Fruit fly (Drosophila melanogaster): ENCODE data around the gene CG31244.

The CG31244 gene

dm6 chr3R:19375923-19376322 lies 22.4 kb downstream of the CG31244 start, which contains the start of gene CG31404:
Gene CG31404, minus strand, starts transcription at chr3R:19376023.
- TF ChIP-seq h (optimal IDR thresholded peaks at IDR 0.05) (no peak), insv (optimal IDR thresholded peaks at IDR 0.05) (no peak), psq (optimal IDR thresholded peaks at IDR 0.05) (no peak), Myc (optimal IDR thresholded peaks at IDR 0.05) (no peak), ttk (optimal IDR thresholded peaks at IDR 0.05) (no peak), Sin3A (optimal IDR thresholded peaks at IDR 0.05) (no peak)

dm6 chr3R:19374689-19375088 lies 23.7 kb downstream of the CG31244 start, which contains the start of gene CG3581:
Gene CG3581, minus strand, starts transcription at chr3R:19374789.
- no peak for TF ChIP-seq Myc (optimal IDR thresholded peaks at IDR 0.05)
- no peak for TF ChIP-seq h (optimal IDR thresholded peaks at IDR 0.05)
- TF ChIP-seq ttk (optimal IDR thresholded peaks at IDR 0.05) = no peak
- TF ChIP-seq psq (optimal IDR thresholded peaks at IDR 0.05) = no peak
- no peak for TF ChIP-seq Sin3A (optimal IDR thresholded peaks at IDR 0.05)
- no peak for TF ChIP-seq insv (optimal IDR thresholded peaks at IDR 0.05)

- TF ChIP-seq ttk (optimal IDR thresholded peaks at IDR 0.05) = no peak
- no peak for TF ChIP-seq psq (optimal IDR thresholded peaks at IDR 0.05)
- TF ChIP-seq insv (optimal IDR thresholded peaks at IDR 0.05) = no peak
- no peak for TF ChIP-seq Sin3A (optimal IDR thresholded peaks at IDR 0.05)
- no peak for TF ChIP-seq h (optimal IDR thresholded peaks at IDR 0.05)
- no peak for TF ChIP-seq Myc (optimal IDR thresholded peaks at IDR 0.05)
Measured at dm6 chr3R:19370693-19371092, 27.7 kb downstream of the CG31244 start.

- TF ChIP-seq Sin3A (optimal IDR thresholded peaks at IDR 0.05) = no peak
- no peak for TF ChIP-seq insv (optimal IDR thresholded peaks at IDR 0.05)
Measured at dm6 chr3R:19369060-19369459, 29.3 kb downstream of the CG31244 start.

dm6 chr3R:19362879-19363278 lies 35.5 kb downstream of the CG31244 start:
- TF ChIP-seq Sin3A (optimal IDR thresholded peaks at IDR 0.05) = no peak
- no peak for TF ChIP-seq psq (optimal IDR thresholded peaks at IDR 0.05)
- no peak for TF ChIP-seq insv (optimal IDR thresholded peaks at IDR 0.05)
- TF ChIP-seq h (optimal IDR thresholded peaks at IDR 0.05) = no peak
- TF ChIP-seq Myc (optimal IDR thresholded peaks at IDR 0.05) = no peak
- no peak for TF ChIP-seq ttk (optimal IDR thresholded peaks at IDR 0.05)

- TF ChIP-seq ttk (optimal IDR thresholded peaks at IDR 0.05) = no peak
- no peak for TF ChIP-seq Myc (optimal IDR thresholded peaks at IDR 0.05)
- TF ChIP-seq h (optimal IDR thresholded peaks at IDR 0.05) = no peak
- TF ChIP-seq psq (optimal IDR thresholded peaks at IDR 0.05) = no peak
- no peak for TF ChIP-seq insv (optimal IDR thresholded peaks at IDR 0.05)
- TF ChIP-seq Sin3A (optimal IDR thresholded peaks at IDR 0.05) = no peak
Measured at dm6 chr3R:19353751-19354150, 44.6 kb downstream of the CG31244 start, which contains the start of gene CG43203. Gene CG43203, plus strand, starts transcription at chr3R:19354051.

dm6 chr3R:19352121-19352520 lies 46.2 kb downstream of the CG31244 start:
- no peak for TF ChIP-seq ttk (optimal IDR thresholded peaks at IDR 0.05)
- TF ChIP-seq h (optimal IDR thresholded peaks at IDR 0.05) = no peak
- TF ChIP-seq psq (optimal IDR thresholded peaks at IDR 0.05) = no peak
- TF ChIP-seq insv (optimal IDR thresholded peaks at IDR 0.05) = no peak
- no peak for TF ChIP-seq Sin3A (optimal IDR thresholded peaks at IDR 0.05)
- TF ChIP-seq Myc (optimal IDR thresholded peaks at IDR 0.05) = no peak

- TF ChIP-seq insv (optimal IDR thresholded peaks at IDR 0.05) (no peak), Myc (optimal IDR thresholded peaks at IDR 0.05) (no peak), Sin3A (optimal IDR thresholded peaks at IDR 0.05) (no peak), psq (optimal IDR thresholded peaks at IDR 0.05) (no peak), ttk (optimal IDR thresholded peaks at IDR 0.05) (no peak), h (optimal IDR thresholded peaks at IDR 0.05) (no peak)
Measured at dm6 chr3R:19350375-19350943, 47.9 kb downstream of the CG31244 start.

dm6 chr3R:19347678-19348077 lies 50.7 kb downstream of the CG31244 start:
- TF ChIP-seq ttk (optimal IDR thresholded peaks at IDR 0.05) = no peak

All from Kc167 (cell line).